Worm (Caenorhabditis elegans) whole organism, mixed stage, embryonic: Measurements from ENCODE around the gene K05B2.4.

ENCODE experiments used
- bed-3 ChIP-seq: fragments of 200-800 bp; sonication (Bioruptor generic); optimal IDR thresholded peaks from 3 replicates; lab custom pipeline; 2018; ENCODE audit warnings: mild to moderate bottlenecking, missing genetic modification characterization, moderate library complexity, missing compliant biosample characterization
- ces-1 ChIP-seq: fragments of 150-350 bp; optimal IDR thresholded peaks from 2 replicates; lab custom pipeline; 2014; ENCODE audit warnings: missing biosample characterization, missing genetic modification reagents, missing genetic modification characterization
- flh-1 ChIP-seq: fragments of 200-800 bp; sonication (Bioruptor generic); optimal IDR thresholded peaks from 2 replicates; lab custom pipeline; 2018; ENCODE audit warnings: mild to moderate bottlenecking, missing genetic modification characterization, moderate library complexity, missing compliant biosample characterization
- mls-2 ChIP-seq: sonication (generic microtip); optimal IDR thresholded peaks from 2 replicates; lab custom pipeline; 2016; ENCODE audit warnings: mild to moderate bottlenecking, missing genetic modification characterization, moderate library complexity, missing compliant biosample characterization
- nhr-28 ChIP-seq: fragments of 150-350 bp; optimal IDR thresholded peaks from 2 replicates; lab custom pipeline; 2014; ENCODE audit warnings: missing biosample characterization, missing genetic modification characterization
- unc-39 ChIP-seq: fragments of 150-350 bp; optimal IDR thresholded peaks from 2 replicates; lab custom pipeline; 2014; ENCODE audit warnings: missing biosample characterization, missing genetic modification characterization

- TF ChIP-seq nhr-28 (tag; lab: Kevin White, UChicago) (no peak), flh-1 (GFP tag; lab: Kevin White, UChicago) (no peak), bed-3 (no peak), mls-2 (peak; percentile 27), ces-1 (peak; percentile 91), unc-39 (tag; lab: Kevin White, UChicago) (no peak)
Measured at ce11 chrX:4890159-4890558, 30.6 kb downstream of the K05B2.4 start, which contains the start of gene T07F12.2.
